Fruit fly (Drosophila melanogaster): Measurements from ENCODE around the gene RpL23A.

RpL23A gene

dm6 chr3L:1626924-1627323, 41.5 kb downstream of the RpL23A start:
- TF ChIP-seq CG8478 (optimal IDR thresholded peaks at IDR 0.05) (no peak), usp (GFP tag; optimal IDR thresholded peaks at IDR 0.05) (no peak), EcR (GFP tag; optimal IDR thresholded peaks at IDR 0.05) (no peak), psq (optimal IDR thresholded peaks at IDR 0.05) (no peak), Dll (optimal IDR thresholded peaks at IDR 0.05) (no peak), pan (optimal IDR thresholded peaks at IDR 0.05) (no peak)

dm6 chr3L:1618116-1618727, 50.2 kb downstream of the RpL23A start, which contains the start of the genes CG13926, ABCB7 and CG33230:
CG13926 (minus strand) TSS chr3L:1618158.
ABCB7 (plus strand) TSS chr3L:1618414.
CG33230 (plus strand) TSS chr3L:1618414.
- TF ChIP-seq pan (optimal IDR thresholded peaks at IDR 0.05) (no peak), CG8478 (optimal IDR thresholded peaks at IDR 0.05) (no peak), Dll (optimal IDR thresholded peaks at IDR 0.05) (no peak), EcR (GFP tag; optimal IDR thresholded peaks at IDR 0.05) (no peak), usp (GFP tag; optimal IDR thresholded peaks at IDR 0.05) (no peak)

All from whole organism.